Comparison of ENCODE assay signal across 1 fruit fly cellular context in the genomic region with DNA sequence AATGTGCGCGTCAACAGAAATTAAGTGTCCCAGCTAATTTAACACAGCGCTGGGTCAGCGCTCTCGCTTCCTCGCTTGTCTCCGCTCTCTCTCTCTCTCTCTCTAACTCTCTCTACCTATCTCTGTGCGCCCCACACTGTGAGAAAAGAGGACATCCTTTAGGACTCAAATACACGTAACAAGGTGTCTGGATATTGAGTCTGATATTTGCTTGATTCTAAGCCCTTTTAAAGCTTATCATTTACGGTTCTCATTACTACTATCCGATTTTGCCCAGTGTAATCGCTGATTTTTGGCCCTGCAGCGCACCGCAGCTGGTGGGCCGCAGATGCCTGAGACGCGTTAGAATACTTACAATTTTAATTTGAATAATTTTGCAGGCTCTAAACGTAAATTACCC.
TF ChIP-seq lines count a peak whose summit lies in the region.

No protein-coding gene starts in this region.

TF ChIP-seq in whole organism, embryonic, 481 proteins besides CTCF, POLR2A, EP300 and RAD21 (continued from another document and continues in another):
- TF ChIP-seq CG18476 (GFP tag; optimal IDR thresholded peaks at IDR 0.05; lab: Kevin White, UChicago): no peak
- TF ChIP-seq C15 (GFP tag; IDR thresholded peaks at IDR 0.05; lab: Robert Waterston, UW): no peak
- no peak for TF ChIP-seq CG15011 (GFP tag; optimal IDR thresholded peaks at IDR 0.05; lab: Kevin White, UChicago)
- TF ChIP-seq Asciz (GFP tag; optimal IDR thresholded peaks at IDR 0.05; lab: Kevin White, UChicago): no peak
- TF ChIP-seq Optix (GFP tag; IDR thresholded peaks at IDR 0.05; lab: Robert Waterston, UW): no peak
- TF ChIP-seq Hmx (GFP tag; optimal IDR thresholded peaks at IDR 0.05; lab: Kevin White, UChicago): no peak
- no peak for TF ChIP-seq Hr39 (optimal IDR thresholded peaks at IDR 0.05; lab: Kevin White, UChicago)
- peak; percentile 7 for TF ChIP-seq zen (tag; optimal IDR thresholded peaks at IDR 0.05; lab: Kevin White, UChicago)
- TF ChIP-seq Trl (optimal IDR thresholded peaks at IDR 0.05; lab: Kevin White, UChicago): no peak
- TF ChIP-seq Trl (GFP tag; optimal IDR thresholded peaks at IDR 0.05; lab: Kevin White, UChicago): peak; percentile 8
- TF ChIP-seq sens-2 (GFP tag; IDR thresholded peaks at IDR 0.05; lab: Robert Waterston, UW): no peak
- peak in 1 of 2 experiments; percentile 63 for TF ChIP-seq Hr51 (GFP tag; optimal IDR thresholded peaks at IDR 0.05; lab: Kevin White, UChicago)
- no peak for TF ChIP-seq wdn (GFP tag; IDR thresholded peaks at IDR 0.05; lab: Robert Waterston, UW)
- TF ChIP-seq Rx (GFP tag; IDR thresholded peaks at IDR 0.05; lab: Robert Waterston, UW): no peak
- no peak; the same call in 1 of the 2 replicates for TF ChIP-seq chm (GFP tag; IDR thresholded peaks at IDR 0.05; lab: Robert Waterston, UW)
- no peak for TF ChIP-seq Gsc (GFP tag; IDR thresholded peaks at IDR 0.05; lab: Robert Waterston, UW)
- TF ChIP-seq bowl (GFP tag; IDR thresholded peaks at IDR 0.05; lab: Robert Waterston, UW): no peak
- peak; percentile 21 for TF ChIP-seq CG9876 (GFP tag; optimal IDR thresholded peaks at IDR 0.05; lab: Kevin White, UChicago)
- TF ChIP-seq usp (GFP tag; optimal IDR thresholded peaks at IDR 0.05; lab: Kevin White, UChicago): no peak
- no peak for TF ChIP-seq CG1602 (GFP tag; optimal IDR thresholded peaks at IDR 0.05; lab: Kevin White, UChicago)
- no peak for TF ChIP-seq jumu (GFP tag; optimal IDR thresholded peaks at IDR 0.05; lab: Kevin White, UChicago)
- TF ChIP-seq nau (GFP tag; optimal IDR thresholded peaks at IDR 0.05; lab: Kevin White, UChicago): no peak
- no peak for TF ChIP-seq YL-1 (GFP tag; optimal IDR thresholded peaks at IDR 0.05; lab: Kevin White, UChicago)
- no peak for TF ChIP-seq peb (GFP tag; IDR thresholded peaks at IDR 0.05; lab: Robert Waterston, UW)
- TF ChIP-seq CG6254 (GFP tag; optimal IDR thresholded peaks at IDR 0.05; lab: Kevin White, UChicago): no peak
- TF ChIP-seq zen2 (GFP tag; IDR thresholded peaks at IDR 0.05; lab: Robert Waterston, UW; ENCODE audit: partially characterized antibody): no peak
- TF ChIP-seq CG9817 (tag; optimal IDR thresholded peaks at IDR 0.05; lab: Kevin White, UChicago): peak; percentile 43
- peak; percentile 6 for TF ChIP-seq Side (GFP tag; optimal IDR thresholded peaks at IDR 0.05; lab: Kevin White, UChicago)
- TF ChIP-seq org-1 (GFP tag; optimal IDR thresholded peaks at IDR 0.05; lab: Kevin White, UChicago): no peak
- TF ChIP-seq CG6765 (GFP tag; optimal IDR thresholded peaks at IDR 0.05; lab: Kevin White, UChicago): no peak
- TF ChIP-seq TFAM (GFP tag; optimal IDR thresholded peaks at IDR 0.05; lab: Kevin White, UChicago): no peak
- peak; percentile 33; the same call in 1 of the 2 replicates for TF ChIP-seq lmd (GFP tag; IDR thresholded peaks at IDR 0.05; lab: Robert Waterston, UW)
- TF ChIP-seq CG31388 (GFP tag; optimal IDR thresholded peaks at IDR 0.05; lab: Kevin White, UChicago): no peak
- TF ChIP-seq CG18599 (GFP tag; optimal IDR thresholded peaks at IDR 0.05; lab: Kevin White, UChicago): peak; percentile 80
- no peak for TF ChIP-seq her (GFP tag; optimal IDR thresholded peaks at IDR 0.05; lab: Kevin White, UChicago)
- no peak for TF ChIP-seq nom (GFP tag; optimal IDR thresholded peaks at IDR 0.05; lab: Kevin White, UChicago)
- TF ChIP-seq Kr (GFP tag; optimal IDR thresholded peaks at IDR 0.05; lab: Kevin White, UChicago): no peak
- no peak for TF ChIP-seq salm (tag; optimal IDR thresholded peaks at IDR 0.05; lab: Kevin White, UChicago)
- TF ChIP-seq CG17612 (GFP tag; IDR thresholded peaks at IDR 0.05; lab: Robert Waterston, UW): no peak
- no peak for TF ChIP-seq pfk (GFP tag; optimal IDR thresholded peaks at IDR 0.05; lab: Kevin White, UChicago)
- TF ChIP-seq Hr78 (GFP tag; optimal IDR thresholded peaks at IDR 0.05; lab: Kevin White, UChicago): no peak
- TF ChIP-seq CG7963 (GFP tag; IDR thresholded peaks at IDR 0.05; lab: Robert Waterston, UW; ENCODE audit: partially characterized antibody): no peak
- TF ChIP-seq prd (optimal IDR thresholded peaks at IDR 0.05; lab: Kevin White, UChicago): no peak
- TF ChIP-seq prd (GFP tag; IDR thresholded peaks at IDR 0.05; lab: Robert Waterston, UW): peak; percentile 55; the same call in 1 of the 3 replicates
- TF ChIP-seq Oaz (GFP tag; IDR thresholded peaks at IDR 0.05; lab: Robert Waterston, UW): 0 out of 2 replicates have a peak, but pooled peaks have one; percentile 24
- TF ChIP-seq CG8924 (tag; optimal IDR thresholded peaks at IDR 0.05; lab: Kevin White, UChicago): peak; percentile 23
- TF ChIP-seq Hand (GFP tag; optimal IDR thresholded peaks at IDR 0.05; lab: Kevin White, UChicago): peak; percentile 69
- TF ChIP-seq Lim3 (GFP tag; IDR thresholded peaks at IDR 0.05; lab: Robert Waterston, UW): no peak
- TF ChIP-seq MBD-R2 (GFP tag; IDR thresholded peaks at IDR 0.05; lab: Robert Waterston, UW): peak; percentile 16; the same call in 1 of the 2 replicates
- TF ChIP-seq corto (GFP tag; optimal IDR thresholded peaks at IDR 0.05; lab: Kevin White, UChicago): no peak
- no peak for TF ChIP-seq CG18262 (tag; optimal IDR thresholded peaks at IDR 0.05; lab: Kevin White, UChicago)
- TF ChIP-seq CG10654 (GFP tag; optimal IDR thresholded peaks at IDR 0.05; lab: Kevin White, UChicago): no peak
- no peak for TF ChIP-seq Xrp1 (GFP tag; IDR thresholded peaks at IDR 0.05; lab: Robert Waterston, UW)
- TF ChIP-seq Ptx1 (GFP tag; IDR thresholded peaks at IDR 0.05; lab: Robert Waterston, UW): no peak
- TF ChIP-seq CG15073 (GFP tag; optimal IDR thresholded peaks at IDR 0.05; lab: Kevin White, UChicago): no peak
- TF ChIP-seq CG2712 (tag; optimal IDR thresholded peaks at IDR 0.05; lab: Kevin White, UChicago): no peak
- no peak for TF ChIP-seq B-H1 (GFP tag; IDR thresholded peaks at IDR 0.05; lab: Robert Waterston, UW)
- peak; percentile 67 for TF ChIP-seq Hmr (GFP tag; optimal IDR thresholded peaks at IDR 0.05; lab: Kevin White, UChicago)
- no peak for TF ChIP-seq ac (GFP tag; optimal IDR thresholded peaks at IDR 0.05; lab: Kevin White, UChicago)
- TF ChIP-seq ase (GFP tag; IDR thresholded peaks at IDR 0.05; lab: Robert Waterston, UW): no peak
- peak; percentile 6 for TF ChIP-seq CG4820 (GFP tag; optimal IDR thresholded peaks at IDR 0.05; lab: Kevin White, UChicago)
- TF ChIP-seq bab2 (GFP tag; optimal IDR thresholded peaks at IDR 0.05; lab: Kevin White, UChicago): no peak
- no peak for TF ChIP-seq Nf-YA (GFP tag; IDR thresholded peaks at IDR 0.05; lab: Robert Waterston, UW)
- no peak for TF ChIP-seq hb (GFP tag; IDR thresholded peaks at IDR 0.05; lab: Robert Waterston, UW; ENCODE audit: partially characterized antibody)
- TF ChIP-seq zf30C (GFP tag; optimal IDR thresholded peaks at IDR 0.05; lab: Kevin White, UChicago): peak; percentile 29
- TF ChIP-seq HLH3B (GFP tag; IDR thresholded peaks at IDR 0.05; lab: Robert Waterston, UW): peak; percentile 35; the same call in 1 of the 2 replicates
- peak; percentile 15 for TF ChIP-seq Myb (GFP tag; optimal IDR thresholded peaks at IDR 0.05; lab: Kevin White, UChicago)
- TF ChIP-seq ind (GFP tag; optimal IDR thresholded peaks at IDR 0.05; lab: Kevin White, UChicago): peak; percentile 45
- TF ChIP-seq Dp (GFP tag; optimal IDR thresholded peaks at IDR 0.05; lab: Kevin White, UChicago): no peak
- TF ChIP-seq HLHmδ (GFP tag; optimal IDR thresholded peaks at IDR 0.05; lab: Kevin White, UChicago): no peak
- no peak for TF ChIP-seq Max (GFP tag; optimal IDR thresholded peaks at IDR 0.05; lab: Kevin White, UChicago)
- TF ChIP-seq E2f1 (GFP tag; IDR thresholded peaks at IDR 0.05; lab: Robert Waterston, UW): 0 out of 2 replicates have a peak, but pooled peaks have one; percentile 21
- TF ChIP-seq gsb-n (tag; optimal IDR thresholded peaks at IDR 0.05; lab: Kevin White, UChicago): no peak
- no peak for TF ChIP-seq btn (GFP tag; optimal IDR thresholded peaks at IDR 0.05; lab: Kevin White, UChicago)
- TF ChIP-seq CG18011 (GFP tag; optimal IDR thresholded peaks at IDR 0.05; lab: Kevin White, UChicago): no peak
- no peak for TF ChIP-seq CG12104 (GFP tag; optimal IDR thresholded peaks at IDR 0.05; lab: Kevin White, UChicago)
- TF ChIP-seq br (optimal IDR thresholded peaks at IDR 0.05; lab: Kevin White, UChicago): no peak
- TF ChIP-seq CG6854 (GFP tag; optimal IDR thresholded peaks at IDR 0.05; lab: Kevin White, UChicago): no peak
- no peak for TF ChIP-seq CkIIα-i1 (GFP tag; IDR thresholded peaks at IDR 0.05; lab: Robert Waterston, UW)
- no peak for TF ChIP-seq CG14667 (GFP tag; IDR thresholded peaks at IDR 0.05; lab: Robert Waterston, UW)
- TF ChIP-seq Dref (GFP tag; IDR thresholded peaks at IDR 0.05; lab: Robert Waterston, UW): no peak
- TF ChIP-seq CG2202 (tag; optimal IDR thresholded peaks at IDR 0.05; lab: Kevin White, UChicago): no peak
- TF ChIP-seq Lhr (GFP tag; optimal IDR thresholded peaks at IDR 0.05; lab: Kevin White, UChicago): no peak
- TF ChIP-seq eve (GFP tag; optimal IDR thresholded peaks at IDR 0.05; lab: Kevin White, UChicago): no peak
- TF ChIP-seq CG10543 (GFP tag; optimal IDR thresholded peaks at IDR 0.05; lab: Kevin White, UChicago): no peak
- no peak for TF ChIP-seq p53 (GFP tag; optimal IDR thresholded peaks at IDR 0.05; lab: Kevin White, UChicago)
- no peak for TF ChIP-seq crp (GFP tag; optimal IDR thresholded peaks at IDR 0.05; lab: Kevin White, UChicago)
- no peak for TF ChIP-seq CG6683 (GFP tag; optimal IDR thresholded peaks at IDR 0.05; lab: Kevin White, UChicago)
- no peak for TF ChIP-seq amos (GFP tag; IDR thresholded peaks at IDR 0.05; lab: Robert Waterston, UW; ENCODE audit: partially characterized antibody)
- TF ChIP-seq fu2 (GFP tag; optimal IDR thresholded peaks at IDR 0.05; lab: Kevin White, UChicago): no peak
- no peak for TF ChIP-seq dysf (GFP tag; IDR thresholded peaks at IDR 0.05; lab: Robert Waterston, UW)
- no peak for TF ChIP-seq CG17829 (tag; optimal IDR thresholded peaks at IDR 0.05; lab: Kevin White, UChicago)
- TF ChIP-seq Fer2 (tag; optimal IDR thresholded peaks at IDR 0.05; lab: Kevin White, UChicago): no peak
- no peak for TF ChIP-seq BEAF-32 (GFP tag; optimal IDR thresholded peaks at IDR 0.05; lab: Kevin White, UChicago)
- TF ChIP-seq gt (GFP tag; IDR thresholded peaks at IDR 0.05; lab: Robert Waterston, UW): no peak
- TF ChIP-seq HmgZ (tag; optimal IDR thresholded peaks at IDR 0.05; lab: Kevin White, UChicago): no peak
- TF ChIP-seq z (GFP tag; IDR thresholded peaks at IDR 0.05; lab: Robert Waterston, UW): no peak
- TF ChIP-seq CG31441 (GFP tag; IDR thresholded peaks at IDR 0.05; lab: Robert Waterston, UW): no peak
- TF ChIP-seq NC2β (GFP tag; optimal IDR thresholded peaks at IDR 0.05; lab: Kevin White, UChicago): no peak
- TF ChIP-seq grn (GFP tag; optimal IDR thresholded peaks at IDR 0.05; lab: Kevin White, UChicago): no peak
- no peak for TF ChIP-seq gcm (GFP tag; optimal IDR thresholded peaks at IDR 0.05; lab: Kevin White, UChicago)
- TF ChIP-seq dpn (GFP tag; optimal IDR thresholded peaks at IDR 0.05; lab: Kevin White, UChicago): peak; percentile 43 to 44
- no peak for TF ChIP-seq Eip74EF (GFP tag; optimal IDR thresholded peaks at IDR 0.05; lab: Kevin White, UChicago)
- TF ChIP-seq Nf-YB (GFP tag; optimal IDR thresholded peaks at IDR 0.05; lab: Kevin White, UChicago): no peak
- peak; percentile 12 for TF ChIP-seq zfh2 (GFP tag; optimal IDR thresholded peaks at IDR 0.05; lab: Kevin White, UChicago)
- TF ChIP-seq CG17568 (GFP tag; optimal IDR thresholded peaks at IDR 0.05; lab: Kevin White, UChicago): no peak
- no peak for TF ChIP-seq CG10147 (GFP tag; optimal IDR thresholded peaks at IDR 0.05; lab: Kevin White, UChicago)
- TF ChIP-seq inv (GFP tag; IDR thresholded peaks at IDR 0.05; lab: Robert Waterston, UW; ENCODE audit: partially characterized antibody): no peak
- no peak for TF ChIP-seq CG12236 (GFP tag; optimal IDR thresholded peaks at IDR 0.05; lab: Kevin White, UChicago)
- no peak for TF ChIP-seq bsh (GFP tag; optimal IDR thresholded peaks at IDR 0.05; lab: Kevin White, UChicago)
- TF ChIP-seq CG1603 (tag; optimal IDR thresholded peaks at IDR 0.05; lab: Kevin White, UChicago): peak; percentile 36
- peak; percentile 39 for TF ChIP-seq NfI (GFP tag; optimal IDR thresholded peaks at IDR 0.05; lab: Kevin White, UChicago)
- no peak for TF ChIP-seq Mad (GFP tag; optimal IDR thresholded peaks at IDR 0.05; lab: Kevin White, UChicago)
- TF ChIP-seq CG14710 (tag; optimal IDR thresholded peaks at IDR 0.05; lab: Kevin White, UChicago): no peak
- TF ChIP-seq D19A (tag; optimal IDR thresholded peaks at IDR 0.05; lab: Kevin White, UChicago): no peak
- no peak; the same call in 1 of the 2 replicates for TF ChIP-seq Adf1 (GFP tag; IDR thresholded peaks at IDR 0.05; lab: Robert Waterston, UW)
- no peak for TF ChIP-seq Deaf1 (tag; optimal IDR thresholded peaks at IDR 0.05; lab: Kevin White, UChicago)
- TF ChIP-seq CG1024 (GFP tag; IDR thresholded peaks at IDR 0.05; lab: Robert Waterston, UW): no peak
- TF ChIP-seq CG30020 (tag; optimal IDR thresholded peaks at IDR 0.05; lab: Kevin White, UChicago): no peak
- no peak for TF ChIP-seq CG9797 (GFP tag; optimal IDR thresholded peaks at IDR 0.05; lab: Kevin White, UChicago)
- no peak for TF ChIP-seq crol (GFP tag; IDR thresholded peaks at IDR 0.05; lab: Robert Waterston, UW)
- no peak for TF ChIP-seq slou (GFP tag; optimal IDR thresholded peaks at IDR 0.05; lab: Kevin White, UChicago)
- TF ChIP-seq CG13296 (GFP tag; optimal IDR thresholded peaks at IDR 0.05; lab: Kevin White, UChicago): no peak
- no peak for TF ChIP-seq bigmax (GFP tag; optimal IDR thresholded peaks at IDR 0.05; lab: Kevin White, UChicago)
- TF ChIP-seq CG1233 (GFP tag; optimal IDR thresholded peaks at IDR 0.05; lab: Kevin White, UChicago): no peak
- peak; percentile 37 for TF ChIP-seq caup (GFP tag; optimal IDR thresholded peaks at IDR 0.05; lab: Kevin White, UChicago; ENCODE audit: severe bottlenecking)
- TF ChIP-seq sna (GFP tag; IDR thresholded peaks at IDR 0.05; lab: Robert Waterston, UW; ENCODE audit: partially characterized antibody): no peak
- no peak for TF ChIP-seq psq (GFP tag; optimal IDR thresholded peaks at IDR 0.05; lab: Kevin White, UChicago)
- peak; percentile 72 for TF ChIP-seq slbo (GFP tag; IDR thresholded peaks at IDR 0.05; lab: Robert Waterston, UW)
- TF ChIP-seq ato (GFP tag; IDR thresholded peaks at IDR 0.05; lab: Robert Waterston, UW; ENCODE audit: partially characterized antibody): no peak
- no peak for TF ChIP-seq yki (optimal IDR thresholded peaks at IDR 0.05; lab: Kevin White, UChicago)
- TF ChIP-seq cas (GFP tag; IDR thresholded peaks at IDR 0.05; lab: Robert Waterston, UW): no peak
- TF ChIP-seq Sox102F (GFP tag; optimal IDR thresholded peaks at IDR 0.05; lab: Kevin White, UChicago): peak; percentile 22
